Worm (Caenorhabditis elegans): ENCODE data around the gene gly-14.

ce11 chrIII:3539499-3539898, 46.5 kb upstream of the gly-14 start:
- TF ChIP-seq flt-1 (GFP tag; IDR thresholded peaks at IDR 0.05) (no peak), tab-1 (GFP tag; IDR thresholded peaks at IDR 0.05) (no peak)

Measured in whole organism, midembryonic.